Fruit fly (Drosophila melanogaster) whole organism, embryonic: ENCODE data around the gene nAChRalpha5.

Experiments used
- BEAF-32 ChIP-seq: fragments of 200-800 bp; sonication (Bioruptor generic); optimal IDR thresholded peaks from 3 replicates; lab custom pipeline; 2017; ENCODE audit warnings: missing biosample characterization, missing genetic modification characterization, mild to moderate bottlenecking, moderate library complexity, missing genetic modification reagents
- CG10462 ChIP-seq: fragments of 200-800 bp; sonication (Bioruptor generic); optimal IDR thresholded peaks from 2 replicates; lab custom pipeline; 2016; ENCODE audit warnings: missing biosample characterization, missing genetic modification characterization
- CG10959 ChIP-seq: fragments of 200-800 bp; sonication (Bioruptor generic); IDR thresholded peaks from 2 replicates; pipeline ENCODE4 v1.3.6; 2022; ENCODE audit warnings: missing biosample characterization, missing genetic modification characterization
- CG11696 ChIP-seq: fragments of 200-800 bp; sonication (Bioruptor generic); IDR thresholded peaks from 2 replicates; pipeline ENCODE4 v1.3.6; 2022; ENCODE audit warnings: missing biosample characterization, missing genetic modification characterization
- CG1233 ChIP-seq: fragments of 200-800 bp; sonication (Bioruptor generic); optimal IDR thresholded peaks from 4 replicates; lab custom pipeline; 2018; ENCODE audit warnings: missing biosample characterization, mild to moderate bottlenecking, missing genetic modification characterization
- CG14050 ChIP-seq: fragments of 200-800 bp; sonication (Bioruptor generic); IDR thresholded peaks from 3 replicates; pipeline ENCODE4 v1.3.6; 2022; ENCODE audit warnings: missing biosample characterization, missing genetic modification characterization
- CG14441 ChIP-seq: fragments of 200-800 bp; sonication (Bioruptor generic); IDR thresholded peaks from 2 replicates; pipeline ENCODE4 v1.3.6; 2022; ENCODE audit warnings: missing biosample characterization, missing genetic modification characterization
- CG17186 ChIP-seq: fragments of 200-800 bp; sonication (Bioruptor generic); optimal IDR thresholded peaks from 3 replicates; lab custom pipeline; 2017; ENCODE audit warnings: missing biosample characterization, missing genetic modification reagents, missing genetic modification characterization
- CG17359 ChIP-seq: fragments of 200-800 bp; sonication (Bioruptor generic); optimal IDR thresholded peaks from 3 replicates; lab custom pipeline; 2018; ENCODE audit warnings: missing biosample characterization, mild to moderate bottlenecking, missing genetic modification characterization, moderate library complexity
- CG2120 ChIP-seq: fragments of 200-800 bp; sonication (Bioruptor generic); optimal IDR thresholded peaks from 3 replicates; lab custom pipeline; 2016; ENCODE audit warnings: missing biosample characterization, missing genetic modification characterization
- CG34422 ChIP-seq: fragments of 200-800 bp; sonication (Bioruptor generic); IDR thresholded peaks from 3 replicates; pipeline ENCODE4 v1.3.6; 2022; ENCODE audit warnings: missing biosample characterization, missing genetic modification characterization
- CG3838 ChIP-seq: fragments of 200-800 bp; sonication (Bioruptor generic); optimal IDR thresholded peaks from 3 replicates; lab custom pipeline; 2016; ENCODE audit warnings: missing biosample characterization, missing genetic modification characterization
- CG5953 ChIP-seq: fragments of 200-800 bp; sonication (Bioruptor generic); IDR thresholded peaks from 2 replicates; pipeline ENCODE4 v1.3.6; 2022; ENCODE audit warnings: missing biosample characterization, missing genetic modification characterization
- CG6765 ChIP-seq: fragments of 200-800 bp; sonication (Bioruptor generic); optimal IDR thresholded peaks from 3 replicates; lab custom pipeline; 2017; ENCODE audit warnings: missing biosample characterization, mild to moderate bottlenecking, missing genetic modification characterization
- CG6813 ChIP-seq: fragments of 200-800 bp; sonication (Bioruptor generic); optimal IDR thresholded peaks from 2 replicates; lab custom pipeline; 2017; ENCODE audit warnings: missing biosample characterization, missing genetic modification characterization, mild to moderate bottlenecking, moderate library complexity, missing genetic modification reagents
- CG8765 ChIP-seq: fragments of 200-800 bp; sonication (Bioruptor generic); IDR thresholded peaks from 2 replicates; pipeline ENCODE4 v1.3.6; 2022; ENCODE audit warnings: missing biosample characterization, missing genetic modification characterization
- CG8924 ChIP-seq: fragments of 200-800 bp; optimal IDR thresholded peaks from 3 replicates; lab custom pipeline; 2019; ENCODE audit warnings: missing biosample characterization, mild to moderate bottlenecking, missing genetic modification characterization, moderate library complexity
- CG9817 ChIP-seq: fragments of 200-800 bp; sonication (Bioruptor generic); optimal IDR thresholded peaks from 2 replicates; lab custom pipeline; 2018; ENCODE audit warnings: missing biosample characterization, mild to moderate bottlenecking, missing genetic modification characterization, moderate library complexity
- CG9932 ChIP-seq: fragments of 200-800 bp; sonication (Bioruptor generic); IDR thresholded peaks from 2 replicates; pipeline ENCODE4 v1.3.6; 2022; ENCODE audit warnings: missing biosample characterization, missing genetic modification characterization
- CrebB ChIP-seq: fragments of 200-800 bp; sonication (Bioruptor generic); optimal IDR thresholded peaks from 3 replicates; lab custom pipeline; 2018; ENCODE audit warnings: missing biosample characterization, mild to moderate bottlenecking, missing genetic modification characterization
- ERR ChIP-seq: fragments of 200-800 bp; sonication (Bioruptor generic); optimal IDR thresholded peaks from 2 replicates; lab custom pipeline; 2016; ENCODE audit warnings: missing biosample characterization, missing genetic modification characterization
- HHEX ChIP-seq: fragments of 200-800 bp; sonication (Bioruptor generic); optimal IDR thresholded peaks from 3 replicates; lab custom pipeline; 2017; ENCODE audit warnings: missing biosample characterization, mild to moderate bottlenecking, missing genetic modification characterization, missing genetic modification reagents
- MTF-1 ChIP-seq: fragments of 200-800 bp; sonication (Bioruptor generic); optimal IDR thresholded peaks from 2 replicates; lab custom pipeline; 2018; ENCODE audit warnings: missing biosample characterization, mild to moderate bottlenecking, missing genetic modification characterization, borderline replicate concordance
- Med ChIP-seq: fragments of 200-800 bp; sonication (Bioruptor generic); peaks from one replicate; lab custom pipeline; 2016; ENCODE audit warnings: missing biosample characterization, missing genetic modification characterization, mild to moderate bottlenecking, inconsistent platforms, moderate library complexity
- Mrtf ChIP-seq: fragments of 200-800 bp; sonication (Bioruptor generic); IDR thresholded peaks from 3 replicates; pipeline ENCODE4 v1.3.6; 2022; ENCODE audit warnings: missing biosample characterization, missing genetic modification characterization
- Myb ChIP-seq: fragments of 200-800 bp; sonication (Bioruptor generic); optimal IDR thresholded peaks from 2 replicates; lab custom pipeline; 2016; ENCODE audit warnings: missing biosample characterization, missing genetic modification characterization
- Neu2 ChIP-seq: fragments of 200-800 bp; sonication (Bioruptor generic); optimal IDR thresholded peaks from 3 replicates; lab custom pipeline; 2016; ENCODE audit warnings: missing biosample characterization, missing genetic modification characterization, borderline replicate concordance
- Nf-YC ChIP-seq: fragments of 200-800 bp; optimal IDR thresholded peaks from 3 replicates; lab custom pipeline; 2019; ENCODE audit warnings: missing biosample characterization, mild to moderate bottlenecking, missing genetic modification characterization, moderate library complexity
- PHDP ChIP-seq: fragments of 200-800 bp; sonication (Bioruptor generic); optimal IDR thresholded peaks from 3 replicates; lab custom pipeline; 2018; ENCODE audit warnings: missing biosample characterization, mild to moderate bottlenecking, missing genetic modification characterization, moderate library complexity
- Taf1 ChIP-seq: fragments of 200-800 bp; sonication (Bioruptor generic); IDR thresholded peaks from 2 replicates; pipeline ENCODE4 v1.3.6; 2022; ENCODE audit warnings: missing biosample characterization, missing genetic modification characterization
- Trl ChIP-seq, 3 experiments: fragments of >200 bp in 2 of 3; fragments of 200-800 bp in 1 of 3; sonication (Bioruptor generic) in 1 of 3; optimal IDR thresholded peaks; 2 replicates in 1 of 3; 3 replicates in 2 of 3; lab custom pipeline; 2016 to 2017; ENCODE audit warnings: missing biosample characterization in 1 of 3, missing genetic modification characterization in 1 of 3
- Xrp1 ChIP-seq: fragments of 200-800 bp; sonication (Bioruptor generic); IDR thresholded peaks from 2 replicates; pipeline ENCODE4 v1.3.6; 2022; ENCODE audit warnings: missing biosample characterization, missing genetic modification characterization
- al ChIP-seq: fragments of 200-800 bp; sonication (Bioruptor generic); IDR thresholded peaks from 2 replicates; pipeline ENCODE4 v1.3.6; 2022; ENCODE audit warnings: missing biosample characterization, missing genetic modification characterization
- bab2 ChIP-seq: fragments of 200-800 bp; sonication (Bioruptor generic); optimal IDR thresholded peaks from 2 replicates; lab custom pipeline; 2016; ENCODE audit warnings: missing biosample characterization, missing genetic modification characterization
- bcd ChIP-seq: fragments of 200-800 bp; sonication (Bioruptor generic); optimal IDR thresholded peaks from 2 replicates; lab custom pipeline; 2017; ENCODE audit warnings: missing biosample characterization, mild to moderate bottlenecking, missing genetic modification characterization
- cas ChIP-seq: fragments of 200-800 bp; sonication (Bioruptor generic); IDR thresholded peaks from 2 replicates; pipeline ENCODE4 v1.3.6; 2022; ENCODE audit warnings: missing biosample characterization, missing genetic modification characterization
- ci ChIP-seq: fragments of 200-800 bp; sonication (Bioruptor generic); IDR thresholded peaks from 3 replicates; pipeline ENCODE4 v1.3.6; 2022; ENCODE audit warnings: missing biosample characterization, missing genetic modification characterization
- dmrt99B ChIP-seq: fragments of 200-800 bp; sonication (Bioruptor generic); optimal IDR thresholded peaks from 2 replicates; lab custom pipeline; 2018; ENCODE audit warnings: missing biosample characterization, mild to moderate bottlenecking, missing genetic modification characterization, moderate library complexity
- esg ChIP-seq: fragments of 200-800 bp; sonication (Bioruptor generic); conservative IDR thresholded peaks from 2 replicates; pipeline ENCODE4 v1.3.6; 2022; ENCODE audit warnings: missing biosample characterization, missing genetic modification characterization
- fd96Cb ChIP-seq: fragments of 200-800 bp; sonication (Bioruptor generic); optimal IDR thresholded peaks from 2 replicates; lab custom pipeline; 2018; ENCODE audit warnings: missing biosample characterization, mild to moderate bottlenecking, missing genetic modification characterization, moderate library complexity
- ftz-f1 ChIP-seq: fragments of 200-800 bp; sonication (Bioruptor generic); optimal IDR thresholded peaks from 2 replicates; lab custom pipeline; 2016; ENCODE audit warnings: missing biosample characterization, missing genetic modification characterization
- gce ChIP-seq: fragments of 200-800 bp; sonication (Bioruptor generic); IDR thresholded peaks from 3 replicates; pipeline ENCODE4 v1.3.6; 2022; ENCODE audit warnings: missing biosample characterization, missing genetic modification characterization
- gfzf ChIP-seq: fragments of 200-800 bp; sonication (Bioruptor generic); optimal IDR thresholded peaks from 2 replicates; lab custom pipeline; 2016; ENCODE audit warnings: missing biosample characterization, mild to moderate bottlenecking, missing genetic modification characterization, moderate library complexity
- h ChIP-seq: fragments of >200 bp; optimal IDR thresholded peaks from 2 replicates; lab custom pipeline; 2017
- prd ChIP-seq, 3 experiments: fragments of >200 bp in 2 of 3; fragments of 200-800 bp in 1 of 3; sonication (Bioruptor generic) in 1 of 3; optimal IDR thresholded peaks in 2 of 3; IDR thresholded peaks in 1 of 3; 2 replicates in 2 of 3; 3 replicates in 1 of 3; pipeline versions ENCODE4 v1.3.6 to Lab custom; 2017 to 2022; ENCODE audit warnings: missing biosample characterization in 1 of 3, missing genetic modification characterization in 1 of 3
- scrt ChIP-seq: fragments of 200-800 bp; sonication (Bioruptor generic); optimal IDR thresholded peaks from 2 replicates; lab custom pipeline; 2018; ENCODE audit warnings: missing biosample characterization, mild to moderate bottlenecking, missing genetic modification characterization, moderate library complexity
- tap ChIP-seq: fragments of 200-800 bp; optimal IDR thresholded peaks from 3 replicates; lab custom pipeline; 2019; ENCODE audit warnings: missing biosample characterization, mild to moderate bottlenecking, missing genetic modification characterization, moderate library complexity
- tup ChIP-seq: fragments of 200-800 bp; sonication (Bioruptor generic); optimal IDR thresholded peaks from 2 replicates; lab custom pipeline; 2016; ENCODE audit warnings: missing biosample characterization, mild to moderate bottlenecking, missing genetic modification characterization, moderate library complexity
- unpg ChIP-seq: fragments of 200-800 bp; sonication (Bioruptor generic); optimal IDR thresholded peaks from 3 replicates; lab custom pipeline; 2018; ENCODE audit warnings: missing biosample characterization, mild to moderate bottlenecking, missing genetic modification characterization, moderate library complexity
- zfh1 ChIP-seq: fragments of 200-800 bp; sonication (Bioruptor generic); IDR thresholded peaks from 3 replicates; pipeline ENCODE4 v1.3.6; 2022; ENCODE audit warnings: missing biosample characterization, missing genetic modification characterization

The nAChRalpha5 gene

dm6 chr2L:14141238-14141637 is 101.3 kb downstream of the nAChRalpha5 start (continued):
- no peak for TF ChIP-seq tup
- 0 out of 3 replicates have a peak, but pooled peaks have one; percentile 16 for TF ChIP-seq zfh1 (GFP tag; lab: Robert Waterston, UW)
- TF ChIP-seq CrebB = no peak
- no peak for TF ChIP-seq h (lab: Kevin White, UChicago)
- TF ChIP-seq prd (optimal IDR thresholded peaks at IDR 0.05; lab: Kevin White, UChicago) = no peak
- peak; percentile 46; the same call in 1 of the 3 replicates for TF ChIP-seq prd (GFP tag; IDR thresholded peaks at IDR 0.05; lab: Robert Waterston, UW)
- TF ChIP-seq Xrp1 (GFP tag; lab: Robert Waterston, UW) = peak; percentile 21; the same call in 1 of the 2 replicates
- peak; percentile 12 for TF ChIP-seq scrt (GFP tag; lab: Kevin White, UChicago)
- TF ChIP-seq CG6765 (GFP tag; lab: Kevin White, UChicago) = no peak
- no peak for TF ChIP-seq gce (GFP tag; lab: Robert Waterston, UW)
- no peak for TF ChIP-seq bab2 (GFP tag; lab: Kevin White, UChicago)
- TF ChIP-seq Taf1 (GFP tag; lab: Robert Waterston, UW) = peak; percentile 17; the same call in 1 of the 2 replicates
- TF ChIP-seq CG6813 (GFP tag; lab: Kevin White, UChicago) = no peak
- peak; percentile 28 for TF ChIP-seq ERR (GFP tag; lab: Kevin White, UChicago)
- TF ChIP-seq HHEX (GFP tag; lab: Kevin White, UChicago) = peak; percentile 55
- TF ChIP-seq CG14050 (GFP tag; lab: Robert Waterston, UW) = peak; percentile 9; the same call in 1 of the 3 replicates
- peak; percentile 55 for TF ChIP-seq PHDP
- no peak for TF ChIP-seq cas
- TF ChIP-seq ci (GFP tag; lab: Robert Waterston, UW) = peak; percentile 54; the same call in 1 of the 3 replicates
- TF ChIP-seq CG34422 (GFP tag; lab: Robert Waterston, UW) = no peak
- no peak for TF ChIP-seq Trl (optimal IDR thresholded peaks at IDR 0.05; lab: Kevin White, UChicago)
- TF ChIP-seq Trl (GFP tag; optimal IDR thresholded peaks at IDR 0.05; lab: Kevin White, UChicago) = peak; percentile 12
- TF ChIP-seq CG17359 (tag; lab: Kevin White, UChicago) = peak; percentile 54
- TF ChIP-seq Mrtf (GFP tag; lab: Robert Waterston, UW) = no peak
- TF ChIP-seq Myb (GFP tag; lab: Kevin White, UChicago) = peak; percentile 28
- no peak for TF ChIP-seq BEAF-32 (GFP tag; lab: Kevin White, UChicago)
- peak; percentile 57 for TF ChIP-seq dmrt99B (tag; lab: Kevin White, UChicago)
- peak; percentile 2 for TF ChIP-seq fd96Cb
- peak; percentile 68 for TF ChIP-seq CG2120
- 0 out of 2 replicates have a peak, but pooled peaks have one; percentile 15 for TF ChIP-seq CG11696 (GFP tag; lab: Robert Waterston, UW)
- TF ChIP-seq CG10959 (GFP tag; lab: Robert Waterston, UW) = no peak
- TF ChIP-seq MTF-1 (GFP tag; lab: Kevin White, UChicago) = no peak
- peak; percentile 11 for TF ChIP-seq bcd (GFP tag; lab: Kevin White, UChicago)
- no peak for TF ChIP-seq Neu2
- peak; percentile 85 for TF ChIP-seq Med (GFP tag; lab: Kevin White, UChicago)
- TF ChIP-seq CG8924 (tag; lab: Kevin White, UChicago) = peak; percentile 41
- TF ChIP-seq CG3838 (GFP tag; lab: Kevin White, UChicago) = no peak
- no peak for TF ChIP-seq CG5953 (GFP tag; lab: Robert Waterston, UW)
- no peak for TF ChIP-seq gfzf (GFP tag; lab: Kevin White, UChicago)
- TF ChIP-seq CG14441 (GFP tag; lab: Robert Waterston, UW) = peak; percentile 38
- no peak for TF ChIP-seq ftz-f1 (GFP tag; lab: Kevin White, UChicago)
- no peak for TF ChIP-seq Nf-YC (tag; lab: Kevin White, UChicago)
- TF ChIP-seq esg = peak; percentile 27; the same call in 1 of the 2 replicates
- TF ChIP-seq unpg = peak; percentile 44
- TF ChIP-seq al (GFP tag; lab: Robert Waterston, UW) = 0 out of 2 replicates have a peak, but pooled peaks have one; percentile 22
- TF ChIP-seq CG9817 = peak; percentile 8
- no peak for TF ChIP-seq CG17186 (GFP tag; lab: Kevin White, UChicago)
- TF ChIP-seq CG1233 (GFP tag; lab: Kevin White, UChicago) = peak; percentile 28
- TF ChIP-seq CG8765 = no peak
- no peak for TF ChIP-seq CG10462
- TF ChIP-seq CG9932 = peak; percentile 38; the same call in 1 of the 2 replicates
- TF ChIP-seq tap (tag; lab: Kevin White, UChicago) = peak; percentile 32
